Worm (Caenorhabditis elegans) whole organism, mixed stage, embryonic: Measurements from ENCODE around the gene txt-3.

Source experiments
- M03D4.4 ChIP-seq: sonication (generic microtip); optimal IDR thresholded peaks from 2 replicates; lab custom pipeline; 2017; ENCODE audit warnings: mild to moderate bottlenecking, missing genetic modification characterization, missing compliant biosample characterization
- bed-3 ChIP-seq: fragments of 200-800 bp; sonication (Bioruptor generic); optimal IDR thresholded peaks from 3 replicates; lab custom pipeline; 2018; ENCODE audit warnings: mild to moderate bottlenecking, missing genetic modification characterization, moderate library complexity, missing compliant biosample characterization
- ceh-39 ChIP-seq: fragments of 150-350 bp; optimal IDR thresholded peaks from 2 replicates; lab custom pipeline; 2014; ENCODE audit warnings: missing biosample characterization, missing genetic modification characterization
- ceh-43 ChIP-seq: fragments of 200-800 bp; sonication (Bioruptor generic); optimal IDR thresholded peaks from 2 replicates; lab custom pipeline; 2018; ENCODE audit warnings: mild to moderate bottlenecking, missing genetic modification characterization, moderate library complexity, missing compliant biosample characterization
- ceh-83 ChIP-seq: fragments of 200-800 bp; sonication (Bioruptor generic); optimal IDR thresholded peaks from 2 replicates; lab custom pipeline; 2018; ENCODE audit warnings: mild to moderate bottlenecking, missing genetic modification characterization, missing compliant biosample characterization
- ces-1 ChIP-seq: fragments of 150-350 bp; optimal IDR thresholded peaks from 2 replicates; lab custom pipeline; 2014; ENCODE audit warnings: missing biosample characterization, missing genetic modification reagents, missing genetic modification characterization
- cnd-1 ChIP-seq: fragments of 200-800 bp; sonication (Bioruptor generic); optimal IDR thresholded peaks from 2 replicates; lab custom pipeline; 2018; ENCODE audit warnings: mild to moderate bottlenecking, missing genetic modification characterization, missing compliant biosample characterization
- drap-1 ChIP-seq: fragments of 200-800 bp; sonication (Bioruptor generic); optimal IDR thresholded peaks from 3 replicates; lab custom pipeline; 2018; ENCODE audit warnings: mild to moderate bottlenecking, missing genetic modification characterization, missing compliant biosample characterization
- elt-1 ChIP-seq: sonication (generic microtip); optimal IDR thresholded peaks from 2 replicates; lab custom pipeline; 2017; ENCODE audit warnings: missing genetic modification characterization, mild to moderate bottlenecking, missing compliant biosample characterization, antibody characterized with exemption, moderate library complexity, borderline replicate concordance; ENCODE audit not compliant: insufficient read depth
- elt-3 ChIP-seq: fragments of 150-350 bp; optimal IDR thresholded peaks from 2 replicates; lab custom pipeline; 2014; ENCODE audit warnings: missing biosample characterization, missing genetic modification characterization
- flh-1 ChIP-seq: fragments of 200-800 bp; sonication (Bioruptor generic); optimal IDR thresholded peaks from 2 replicates; lab custom pipeline; 2018; ENCODE audit warnings: mild to moderate bottlenecking, missing genetic modification characterization, moderate library complexity, missing compliant biosample characterization
- ham-2 ChIP-seq: fragments of 200-800 bp; sonication (Bioruptor generic); optimal IDR thresholded peaks from 2 replicates; lab custom pipeline; 2018; ENCODE audit warnings: mild to moderate bottlenecking, missing genetic modification characterization, missing compliant biosample characterization
- hlh-1 ChIP-seq: fragments of 150-350 bp; optimal IDR thresholded peaks from 2 replicates; lab custom pipeline; 2014; ENCODE audit warnings: missing biosample characterization, missing genetic modification reagents, missing genetic modification characterization
- lin-13 ChIP-seq: fragments of 150-350 bp; optimal IDR thresholded peaks from 2 replicates; lab custom pipeline; 2014; ENCODE audit warnings: missing biosample characterization, missing genetic modification characterization
- lin-32 ChIP-seq: fragments of 200-800 bp; sonication (Bioruptor generic); optimal IDR thresholded peaks from 2 replicates; lab custom pipeline; 2018; ENCODE audit warnings: mild to moderate bottlenecking, missing genetic modification characterization, missing compliant biosample characterization
- lsy-2 ChIP-seq: fragments of 150-350 bp; optimal IDR thresholded peaks from 2 replicates; lab custom pipeline; 2014; ENCODE audit warnings: missing biosample characterization, missing genetic modification characterization
- mab-5 ChIP-seq: fragments of 150-350 bp; optimal IDR thresholded peaks from 2 replicates; lab custom pipeline; 2014; ENCODE audit warnings: missing biosample characterization, missing genetic modification characterization
- mep-1 ChIP-seq: fragments of 150-350 bp; optimal IDR thresholded peaks from 2 replicates; lab custom pipeline; 2017; ENCODE audit warnings: missing biosample characterization, missing genetic modification reagents, missing genetic modification characterization, inconsistent platforms
- mls-2 ChIP-seq: sonication (generic microtip); optimal IDR thresholded peaks from 2 replicates; lab custom pipeline; 2016; ENCODE audit warnings: mild to moderate bottlenecking, missing genetic modification characterization, moderate library complexity, missing compliant biosample characterization
- nhr-12 ChIP-seq: fragments of 150-350 bp; optimal IDR thresholded peaks from 2 replicates; lab custom pipeline; 2014; ENCODE audit warnings: missing biosample characterization, missing genetic modification characterization
- nhr-2 ChIP-seq: fragments of 150-350 bp; optimal IDR thresholded peaks from 2 replicates; lab custom pipeline; 2014; ENCODE audit warnings: missing biosample characterization, missing genetic modification characterization
- nhr-237 ChIP-seq: fragments of 150-350 bp; optimal IDR thresholded peaks from 2 replicates; lab custom pipeline; 2014; ENCODE audit warnings: missing biosample characterization, missing genetic modification characterization
- nhr-76 ChIP-seq: sonication (generic microtip); optimal IDR thresholded peaks from 2 replicates; lab custom pipeline; 2017; ENCODE audit warnings: missing biosample characterization, missing genetic modification characterization
- pha-4 ChIP-seq: fragments of 150-350 bp; optimal IDR thresholded peaks from 2 replicates; lab custom pipeline; 2018; ENCODE audit warnings: missing biosample characterization, missing genetic modification reagents, missing genetic modification characterization
- sem-2 ChIP-seq: fragments of 200-800 bp; sonication (Bioruptor generic); optimal IDR thresholded peaks from 2 replicates; lab custom pipeline; 2018; ENCODE audit warnings: mild to moderate bottlenecking, missing genetic modification characterization, missing compliant biosample characterization
- snpc-4 ChIP-seq: fragments of 150-350 bp; optimal IDR thresholded peaks from 2 replicates; lab custom pipeline; 2014; ENCODE audit warnings: missing biosample characterization, missing genetic modification characterization
- sptf-1 ChIP-seq: sonication (generic microtip); optimal IDR thresholded peaks from 2 replicates; lab custom pipeline; 2017; ENCODE audit warnings: mild to moderate bottlenecking, missing genetic modification characterization, moderate library complexity, missing compliant biosample characterization
- tbx-8 ChIP-seq: fragments of 200-800 bp; sonication (Bioruptor generic); optimal IDR thresholded peaks from 2 replicates; lab custom pipeline; 2018; ENCODE audit warnings: mild to moderate bottlenecking, missing genetic modification characterization, moderate library complexity, missing compliant biosample characterization
- unc-39 ChIP-seq: fragments of 150-350 bp; optimal IDR thresholded peaks from 2 replicates; lab custom pipeline; 2014; ENCODE audit warnings: missing biosample characterization, missing genetic modification characterization
- unc-62 ChIP-seq: fragments of 150-350 bp; optimal IDR thresholded peaks from 2 replicates; lab custom pipeline; 2014; ENCODE audit warnings: missing biosample characterization, missing genetic modification reagents, missing genetic modification characterization
- zip-8 ChIP-seq: fragments of 150-350 bp; optimal IDR thresholded peaks from 2 replicates; lab custom pipeline; 2014; ENCODE audit warnings: missing biosample characterization, missing genetic modification characterization
- ztf-11 ChIP-seq: fragments of 150-350 bp; optimal IDR thresholded peaks from 2 replicates; lab custom pipeline; 2014; ENCODE audit warnings: missing biosample characterization, missing genetic modification characterization

The txt-3 gene

ce11 chrIV:4983746-4984145 lies 20.0 kb downstream of the txt-3 start, which contains the start of gene clec-176:
Gene clec-176 (plus strand): TSS chrIV:4984046.
- TF ChIP-seq zip-8 (no peak), unc-39 (no peak), M03D4.4 (tag; lab: Kevin White, UChicago) (no peak), drap-1 (GFP tag; lab: Kevin White, UChicago) (no peak), mep-1 (tag; lab: Kevin White, UChicago) (no peak), cnd-1 (tag; lab: Kevin White, UChicago) (no peak)

- no peak for TF ChIP-seq elt-1 (tag; lab: Kevin White, UChicago)
- TF ChIP-seq cnd-1 (tag; lab: Kevin White, UChicago) = no peak
- TF ChIP-seq flh-1 = no peak
- TF ChIP-seq ceh-43 (GFP tag; lab: Kevin White, UChicago) = no peak
- TF ChIP-seq ces-1 (GFP tag; lab: Kevin White, UChicago) = no peak
- no peak for TF ChIP-seq hlh-1
- TF ChIP-seq unc-39 = no peak
- TF ChIP-seq elt-3 = no peak
- TF ChIP-seq lin-13 (tag; lab: Kevin White, UChicago) = no peak
- TF ChIP-seq mls-2 (tag; lab: Kevin White, UChicago) = no peak
- TF ChIP-seq nhr-12 (tag; lab: Kevin White, UChicago) = no peak
- no peak for TF ChIP-seq ham-2 (GFP tag; lab: Kevin White, UChicago)
- TF ChIP-seq M03D4.4 (tag; lab: Kevin White, UChicago) = no peak
- no peak for TF ChIP-seq unc-62 (GFP tag; lab: Kevin White, UChicago)
- TF ChIP-seq bed-3 (GFP tag; lab: Kevin White, UChicago) = no peak
- TF ChIP-seq ceh-39 = no peak
These were observed 22.5 kb downstream of the txt-3 start, which contains the start of gene clec-177 for ce11 chrIV:4986246-4986645. Gene clec-177 (plus strand): TSS chrIV:4986546.

- TF ChIP-seq zip-8 = no peak
- no peak for TF ChIP-seq ces-1 (GFP tag; lab: Kevin White, UChicago)
- TF ChIP-seq elt-1 (tag; lab: Kevin White, UChicago) = no peak
- no peak for TF ChIP-seq ham-2 (GFP tag; lab: Kevin White, UChicago)
- no peak for TF ChIP-seq snpc-4 (tag; lab: Kevin White, UChicago)
- TF ChIP-seq nhr-12 (tag; lab: Kevin White, UChicago) = no peak
- no peak for TF ChIP-seq M03D4.4 (tag; lab: Kevin White, UChicago)
- no peak for TF ChIP-seq lsy-2 (tag; lab: Kevin White, UChicago)
- no peak for TF ChIP-seq ceh-83 (GFP tag; lab: Kevin White, UChicago)
- no peak for TF ChIP-seq sptf-1 (tag; lab: Kevin White, UChicago)
- no peak for TF ChIP-seq tbx-8
- TF ChIP-seq cnd-1 (tag; lab: Kevin White, UChicago) = no peak
- TF ChIP-seq ztf-11 (tag; lab: Kevin White, UChicago) = no peak
- TF ChIP-seq sem-2 (GFP tag; lab: Kevin White, UChicago) = no peak
- no peak for TF ChIP-seq hlh-1
- TF ChIP-seq mab-5 (tag; lab: Kevin White, UChicago) = no peak
- no peak for TF ChIP-seq nhr-2 (tag; lab: Kevin White, UChicago)
- TF ChIP-seq lin-13 (tag; lab: Kevin White, UChicago) = no peak
These were observed 24.8 kb downstream of the txt-3 start, which contains the start of gene E03H12.7 for ce11 chrIV:4988531-4988930. Gene E03H12.7 (minus strand): TSS chrIV:4988631.

DNA sequence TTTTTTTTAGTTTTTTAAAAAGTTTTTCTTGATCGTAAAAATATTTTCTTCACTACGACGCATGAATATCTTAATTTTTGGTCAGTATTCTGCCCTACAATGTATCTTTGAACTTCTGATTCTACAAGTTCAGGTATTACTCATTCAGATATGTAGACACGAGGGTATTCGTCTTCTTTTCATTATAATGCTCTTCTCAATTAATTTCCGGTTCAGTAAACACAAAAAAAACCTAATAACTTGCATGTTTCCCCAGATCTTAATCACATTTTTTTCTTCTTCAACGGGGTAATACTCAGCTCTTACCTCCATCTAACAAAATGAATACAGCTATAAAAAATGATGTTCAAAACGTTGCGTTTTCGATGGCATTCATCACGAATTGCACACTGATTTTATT lies 28.3 kb downstream of the txt-3 start, which contains the start of gene str-162:
str-162 (plus strand) TSS at position 301 of the 400 bp plus-strand sequence.
- no peak for TF ChIP-seq elt-1 (tag; lab: Kevin White, UChicago)
- no peak for TF ChIP-seq mls-2 (tag; lab: Kevin White, UChicago)
- TF ChIP-seq nhr-237 (tag; lab: Kevin White, UChicago) = no peak
- TF ChIP-seq lsy-2 (tag; lab: Kevin White, UChicago) = no peak
- TF ChIP-seq ztf-11 (tag; lab: Kevin White, UChicago) = no peak
- no peak for TF ChIP-seq nhr-76
- no peak for TF ChIP-seq ceh-39
- no peak for TF ChIP-seq ceh-43 (GFP tag; lab: Kevin White, UChicago)
- TF ChIP-seq unc-62 (GFP tag; lab: Kevin White, UChicago) = no peak
- no peak for TF ChIP-seq snpc-4 (tag; lab: Kevin White, UChicago)
- TF ChIP-seq hlh-1 = no peak
- no peak for TF ChIP-seq tbx-8
- TF ChIP-seq ham-2 (GFP tag; lab: Kevin White, UChicago) = no peak
- TF ChIP-seq, all 35 proteins: peak for 0

DNA sequence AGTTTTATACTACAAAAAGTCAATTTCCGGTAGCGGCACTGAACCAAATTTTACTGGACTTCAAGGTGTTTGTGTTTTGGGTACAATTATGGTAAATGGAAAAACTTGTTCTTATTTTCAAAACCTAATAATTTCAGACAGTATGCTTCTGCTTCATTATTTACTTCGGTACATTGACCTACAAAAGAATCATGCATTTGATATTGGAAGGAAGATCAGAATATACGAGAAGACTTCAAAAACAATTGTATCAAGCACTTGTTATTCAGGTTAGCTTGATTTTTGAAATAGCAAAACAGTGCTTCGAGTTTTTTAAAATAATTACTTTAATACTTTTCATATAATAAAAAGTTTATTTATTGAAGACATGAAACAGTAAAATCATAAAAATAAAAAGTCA lies 29.4 kb downstream of the txt-3 start:
- no peak for TF ChIP-seq sptf-1 (tag; lab: Kevin White, UChicago)
- no peak for TF ChIP-seq lin-32
- no peak for TF ChIP-seq unc-62 (GFP tag; lab: Kevin White, UChicago)
- TF ChIP-seq pha-4 = no peak
- no peak for TF ChIP-seq elt-3
- TF ChIP-seq drap-1 (GFP tag; lab: Kevin White, UChicago) = no peak
- TF ChIP-seq unc-39 = no peak
- no peak for TF ChIP-seq lin-13 (tag; lab: Kevin White, UChicago)
- TF ChIP-seq ceh-83 (GFP tag; lab: Kevin White, UChicago) = no peak
- TF ChIP-seq flh-1 = no peak
- TF ChIP-seq ham-2 (GFP tag; lab: Kevin White, UChicago) = no peak
- TF ChIP-seq nhr-237 (tag; lab: Kevin White, UChicago) = no peak
- no peak for TF ChIP-seq tbx-8
- TF ChIP-seq, all 35 proteins: peak for 0
